Fruit fly (Drosophila melanogaster) whole organism, pupa: ENCODE data around the gene plum.

Source experiments
- CG10348 ChIP-seq: fragments of 200-800 bp; sonication (Bioruptor generic); IDR thresholded peaks from 2 replicates; pipeline ENCODE4 v1.3.6; 2022; ENCODE audit warnings: missing biosample characterization, missing genetic modification characterization
- CG12605 ChIP-seq: fragments of 200-800 bp; sonication (Bioruptor generic); IDR thresholded peaks from 2 replicates; pipeline ENCODE4 v1.3.6; 2022; ENCODE audit warnings: missing biosample characterization, missing genetic modification characterization
- CG13204 ChIP-seq: fragments of 200-800 bp; sonication (Bioruptor generic); optimal IDR thresholded peaks from 2 replicates; lab custom pipeline; 2018; ENCODE audit warnings: missing biosample characterization, mild to moderate bottlenecking, missing genetic modification characterization, moderate library complexity
- CG14655 ChIP-seq: fragments of 200-800 bp; sonication (Bioruptor generic); optimal IDR thresholded peaks from 3 replicates; lab custom pipeline; 2017; ENCODE audit warnings: mild to moderate bottlenecking, missing biosample characterization, missing genetic modification reagents, missing genetic modification characterization
- CG15710 ChIP-seq: fragments of 200-800 bp; sonication (Bioruptor generic); optimal IDR thresholded peaks from 2 replicates; lab custom pipeline; 2018; ENCODE audit warnings: missing biosample characterization, mild to moderate bottlenecking, missing genetic modification characterization, moderate library complexity
- CG17806 ChIP-seq: fragments of 200-800 bp; sonication (Bioruptor generic); optimal IDR thresholded peaks from 2 replicates; lab custom pipeline; 2018; ENCODE audit warnings: missing biosample characterization, mild to moderate bottlenecking, missing genetic modification characterization, moderate library complexity
- CG32121 ChIP-seq: fragments of 200-800 bp; sonication (Bioruptor generic); IDR thresholded peaks from 2 replicates; pipeline ENCODE4 v1.3.6; 2022; ENCODE audit warnings: missing biosample characterization, missing genetic modification characterization
- CG34367 ChIP-seq: fragments of 200-800 bp; sonication (Bioruptor generic); optimal IDR thresholded peaks from 2 replicates; lab custom pipeline; 2018; ENCODE audit warnings: missing biosample characterization, mild to moderate bottlenecking, missing genetic modification characterization
- CG4496 ChIP-seq: fragments of 200-800 bp; sonication (Bioruptor generic); IDR thresholded peaks from 3 replicates; pipeline ENCODE4 v1.3.6; 2022; ENCODE audit warnings: missing biosample characterization, missing genetic modification characterization
- CG8159 ChIP-seq: fragments of 200-800 bp; sonication (Bioruptor generic); optimal IDR thresholded peaks from 3 replicates; lab custom pipeline; 2018; ENCODE audit warnings: missing biosample characterization, mild to moderate bottlenecking, missing genetic modification characterization, moderate library complexity
- CG8301 ChIP-seq: fragments of 200-800 bp; sonication (Bioruptor generic); optimal IDR thresholded peaks from 2 replicates; lab custom pipeline; 2018; ENCODE audit warnings: missing biosample characterization, mild to moderate bottlenecking, missing genetic modification characterization
- CG9948 ChIP-seq: fragments of 200-800 bp; sonication (Bioruptor generic); optimal IDR thresholded peaks from 2 replicates; lab custom pipeline; 2018; ENCODE audit warnings: missing biosample characterization, mild to moderate bottlenecking, missing genetic modification characterization, moderate library complexity
- D1 ChIP-seq: fragments of 200-800 bp; sonication (Bioruptor generic); optimal IDR thresholded peaks from 2 replicates; lab custom pipeline; 2018; ENCODE audit warnings: missing biosample characterization, mild to moderate bottlenecking, missing genetic modification characterization, moderate library complexity
- EcR ChIP-seq: fragments of 200-800 bp; sonication (Bioruptor generic); optimal IDR thresholded peaks from 3 replicates; lab custom pipeline; 2019; ENCODE audit warnings: missing biosample characterization, missing genetic modification characterization, mild to moderate bottlenecking, moderate library complexity, missing genetic modification reagents
- Ets98B ChIP-seq: fragments of 200-800 bp; sonication (Bioruptor generic); IDR thresholded peaks from 2 replicates; pipeline ENCODE4 v1.3.6; 2022; ENCODE audit warnings: missing biosample characterization, missing genetic modification characterization
- Pif1A ChIP-seq: fragments of 200-800 bp; sonication (Bioruptor generic); optimal IDR thresholded peaks from 3 replicates; lab custom pipeline; 2016; ENCODE audit warnings: missing biosample characterization, missing genetic modification characterization
- Pif1B ChIP-seq: fragments of 200-800 bp; sonication (Bioruptor generic); optimal IDR thresholded peaks from 3 replicates; lab custom pipeline; 2016; ENCODE audit warnings: missing biosample characterization, missing genetic modification characterization
- Snoo ChIP-seq: fragments of 200-800 bp; sonication (Bioruptor generic); optimal IDR thresholded peaks from 3 replicates; lab custom pipeline; 2017; ENCODE audit warnings: missing biosample characterization, mild to moderate bottlenecking, missing genetic modification characterization, inconsistent platforms
- fd96Ca ChIP-seq: fragments of 200-800 bp; sonication (Bioruptor generic); IDR thresholded peaks from 3 replicates; pipeline ENCODE4 v1.3.6; 2022; ENCODE audit warnings: missing biosample characterization, missing genetic modification characterization
- gl ChIP-seq: fragments of 200-800 bp; sonication (Bioruptor generic); optimal IDR thresholded peaks from 2 replicates; lab custom pipeline; 2018; ENCODE audit warnings: missing biosample characterization, mild to moderate bottlenecking, missing genetic modification characterization
- rn ChIP-seq: fragments of 200-800 bp; sonication (Bioruptor generic); IDR thresholded peaks from 2 replicates; pipeline ENCODE4 v1.3.6; 2022; ENCODE audit warnings: missing biosample characterization, missing genetic modification characterization

The plum gene

DNA sequence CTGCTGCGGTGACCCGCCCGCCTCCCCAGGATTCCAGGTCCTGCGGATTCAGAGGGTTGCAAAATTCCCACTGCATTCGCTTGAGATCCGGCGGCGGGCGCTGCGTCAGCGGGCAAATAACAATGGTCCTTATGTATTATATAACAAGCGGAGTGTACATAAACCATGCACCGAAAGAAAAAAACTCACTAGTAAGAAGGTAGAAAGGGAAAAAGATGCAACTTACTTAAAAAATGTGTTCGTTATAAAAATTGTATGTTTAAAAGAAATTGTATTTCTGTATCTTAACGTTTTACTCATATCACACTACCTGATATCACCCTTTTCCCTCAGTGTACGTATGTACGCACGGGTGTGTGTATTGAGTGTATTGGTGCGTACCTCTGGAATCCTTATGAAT, 35.9 kb downstream of the plum start:
- TF ChIP-seq Snoo (tag; lab: Kevin White, UChicago) (peak; percentile 61), CG12605 (GFP tag; lab: Robert Waterston, UW) (no peak), CG4496 (GFP tag; lab: Robert Waterston, UW) (peak; percentile 43; the same call in 1 of the 3 replicates), CG8159 (tag; lab: Kevin White, UChicago) (peak; percentile 81), CG32121 (GFP tag; lab: Robert Waterston, UW) (no peak), Pif1B (peak; percentile 37), CG9948 (tag; lab: Kevin White, UChicago) (peak; percentile 68), D1 (tag; lab: Kevin White, UChicago) (no peak), Ets98B (GFP tag; lab: Robert Waterston, UW) (no peak), CG15710 (tag; lab: Kevin White, UChicago) (peak; percentile 76), rn (GFP tag; lab: Robert Waterston, UW) (no peak), CG10348 (GFP tag; lab: Robert Waterston, UW) (no peak), gl (peak; percentile 54), fd96Ca (GFP tag; lab: Robert Waterston, UW) (no peak), CG8301 (tag; lab: Kevin White, UChicago) (peak; percentile 35), CG17806 (tag; lab: Kevin White, UChicago) (peak; percentile 58), EcR (GFP tag; lab: Kevin White, UChicago) (no peak), CG13204 (GFP tag; lab: Kevin White, UChicago) (peak; percentile 65), CG34367 (tag; lab: Kevin White, UChicago) (peak; percentile 57), Pif1A (GFP tag; lab: Kevin White, UChicago) (peak; percentile 61), CG14655 (GFP tag; lab: Kevin White, UChicago) (peak; percentile 38)

DNA sequence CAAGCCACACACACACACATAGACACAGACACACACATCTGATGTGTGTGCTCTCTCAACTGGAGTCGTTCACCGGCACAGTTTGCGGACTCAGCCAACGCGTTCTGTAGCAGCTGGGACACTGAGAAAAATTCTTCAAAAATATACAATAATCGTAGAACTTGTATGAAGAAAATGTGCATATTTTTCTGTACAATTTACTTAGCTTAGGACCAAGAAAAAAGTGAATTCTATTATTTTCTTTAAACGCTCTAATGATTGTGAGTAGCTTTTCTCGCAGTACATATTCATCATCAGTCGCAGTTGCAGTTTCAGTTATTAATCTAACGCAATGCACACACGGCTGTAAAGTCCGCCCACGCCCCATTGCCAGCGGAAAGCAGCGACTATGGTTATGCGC, 38.7 kb downstream of the plum start:
- peak; percentile 88 for TF ChIP-seq CG32121 (GFP tag; lab: Robert Waterston, UW)
- peak; percentile 91 for TF ChIP-seq CG4496 (GFP tag; lab: Robert Waterston, UW)
- no peak for TF ChIP-seq Snoo (tag; lab: Kevin White, UChicago)
- peak; percentile 82 for TF ChIP-seq fd96Ca (GFP tag; lab: Robert Waterston, UW)
- TF ChIP-seq CG8301 (tag; lab: Kevin White, UChicago): peak; percentile 82
- no peak for TF ChIP-seq Pif1B
- TF ChIP-seq CG14655 (GFP tag; lab: Kevin White, UChicago): peak; percentile 81
- peak; percentile 33 for TF ChIP-seq CG15710 (tag; lab: Kevin White, UChicago)
- TF ChIP-seq CG8159 (tag; lab: Kevin White, UChicago): peak; percentile 69
- peak; percentile 24 for TF ChIP-seq EcR (GFP tag; lab: Kevin White, UChicago)
- no peak for TF ChIP-seq Pif1A (GFP tag; lab: Kevin White, UChicago)
- TF ChIP-seq CG13204 (GFP tag; lab: Kevin White, UChicago): peak; percentile 32
- peak; percentile 42 for TF ChIP-seq CG9948 (tag; lab: Kevin White, UChicago)
- no peak for TF ChIP-seq gl
- TF ChIP-seq D1 (tag; lab: Kevin White, UChicago): no peak
- TF ChIP-seq CG12605 (GFP tag; lab: Robert Waterston, UW): peak; percentile 75
- TF ChIP-seq Ets98B (GFP tag; lab: Robert Waterston, UW): peak; percentile 81
- TF ChIP-seq CG34367 (tag; lab: Kevin White, UChicago): no peak
- TF ChIP-seq CG10348 (GFP tag; lab: Robert Waterston, UW): 0 out of 2 replicates have a peak, but pooled peaks have one; percentile 34
- TF ChIP-seq CG17806 (tag; lab: Kevin White, UChicago): peak; percentile 62
- peak; percentile 62 for TF ChIP-seq rn (GFP tag; lab: Robert Waterston, UW)
- TF ChIP-seq, all 21 proteins: peak for 15

DNA sequence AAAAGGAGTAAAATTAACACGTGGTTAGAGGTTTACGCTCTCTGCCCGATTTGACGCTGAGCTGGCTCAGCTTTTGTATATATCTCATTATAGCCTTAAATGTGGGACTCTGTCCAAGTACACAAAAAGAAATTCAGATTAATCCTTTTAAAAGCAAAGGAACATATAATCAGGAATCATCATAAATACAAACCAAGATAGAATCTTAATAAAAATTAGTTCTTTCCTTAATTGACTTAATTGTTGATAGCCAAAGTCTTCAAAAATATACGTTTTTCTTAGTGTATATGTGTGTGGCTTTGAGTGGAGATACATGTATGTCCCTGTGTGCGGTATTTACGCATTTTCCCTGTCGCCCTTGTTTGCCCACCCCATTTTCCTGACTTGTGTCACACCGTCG, 40.8 kb downstream of the plum start:
- TF ChIP-seq CG15710 (tag; lab: Kevin White, UChicago) (peak; percentile 38), CG10348 (GFP tag; lab: Robert Waterston, UW) (no peak), CG9948 (tag; lab: Kevin White, UChicago) (peak; percentile 31), CG8301 (tag; lab: Kevin White, UChicago) (peak; percentile 41), CG32121 (GFP tag; lab: Robert Waterston, UW) (no peak), CG8159 (tag; lab: Kevin White, UChicago) (peak; percentile 61), fd96Ca (GFP tag; lab: Robert Waterston, UW) (no peak), D1 (tag; lab: Kevin White, UChicago) (no peak), CG4496 (GFP tag; lab: Robert Waterston, UW) (peak; percentile 52; the same call in 1 of the 3 replicates), rn (GFP tag; lab: Robert Waterston, UW) (no peak), Ets98B (GFP tag; lab: Robert Waterston, UW) (0 out of 2 replicates have a peak, but pooled peaks have one; percentile 10), CG34367 (tag; lab: Kevin White, UChicago) (no peak), EcR (GFP tag; lab: Kevin White, UChicago) (no peak), Pif1A (GFP tag; lab: Kevin White, UChicago) (peak; percentile 12), CG17806 (tag; lab: Kevin White, UChicago) (peak; percentile 49), CG12605 (GFP tag; lab: Robert Waterston, UW) (peak; percentile 37; the same call in 1 of the 2 replicates), Snoo (tag; lab: Kevin White, UChicago) (no peak), Pif1B (no peak), CG14655 (GFP tag; lab: Kevin White, UChicago) (peak; percentile 43), CG13204 (GFP tag; lab: Kevin White, UChicago) (no peak)

DNA sequence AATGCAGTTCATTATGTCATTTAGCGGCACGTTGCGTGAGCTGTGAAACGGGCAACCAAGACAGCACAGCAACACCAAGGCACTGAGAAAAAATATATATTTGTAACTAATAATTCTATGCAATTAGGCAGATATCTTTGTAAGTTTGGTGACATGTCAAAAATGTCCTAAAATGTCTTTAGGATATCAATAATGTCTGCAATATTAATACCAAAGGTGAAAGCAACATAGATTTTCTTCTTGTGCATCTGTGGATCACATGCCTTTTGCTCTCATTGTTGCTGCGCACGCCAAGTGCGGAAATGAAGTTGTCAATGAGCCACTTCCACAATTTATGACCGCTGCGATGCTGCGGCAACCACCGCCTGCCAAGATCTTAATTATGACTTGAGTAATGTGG, 45.6 kb downstream of the plum start:
- TF ChIP-seq rn (GFP tag; lab: Robert Waterston, UW): peak; percentile 62; the same call in 1 of the 2 replicates
- peak; percentile 65 for TF ChIP-seq CG13204 (GFP tag; lab: Kevin White, UChicago)
- TF ChIP-seq CG8159 (tag; lab: Kevin White, UChicago): peak; percentile 88
- TF ChIP-seq gl: peak; percentile 73
- peak; percentile 82 for TF ChIP-seq CG15710 (tag; lab: Kevin White, UChicago)
- no peak for TF ChIP-seq CG10348 (GFP tag; lab: Robert Waterston, UW)
- TF ChIP-seq Snoo (tag; lab: Kevin White, UChicago): peak; percentile 64
- peak; percentile 82 for TF ChIP-seq CG4496 (GFP tag; lab: Robert Waterston, UW)
- peak; percentile 69; the same call in 2 of the 3 replicates for TF ChIP-seq fd96Ca (GFP tag; lab: Robert Waterston, UW)
- peak; percentile 46 for TF ChIP-seq D1 (tag; lab: Kevin White, UChicago)
- peak; percentile 60 for TF ChIP-seq Pif1B
- peak; percentile 73 for TF ChIP-seq Ets98B (GFP tag; lab: Robert Waterston, UW)
- peak; percentile 75 for TF ChIP-seq Pif1A (GFP tag; lab: Kevin White, UChicago)
- TF ChIP-seq CG14655 (GFP tag; lab: Kevin White, UChicago): peak; percentile 81
- peak; percentile 87 for TF ChIP-seq CG17806 (tag; lab: Kevin White, UChicago)
- TF ChIP-seq CG34367 (tag; lab: Kevin White, UChicago): peak; percentile 81
- TF ChIP-seq CG8301 (tag; lab: Kevin White, UChicago): peak; percentile 81
- TF ChIP-seq CG9948 (tag; lab: Kevin White, UChicago): peak; percentile 82
- peak; percentile 22 for TF ChIP-seq EcR (GFP tag; lab: Kevin White, UChicago)
- peak; percentile 79 for TF ChIP-seq CG12605 (GFP tag; lab: Robert Waterston, UW)
- peak; percentile 60 for TF ChIP-seq CG32121 (GFP tag; lab: Robert Waterston, UW)
